Worm (Caenorhabditis elegans): ENCODE data around the gene F21A3.2.

The F21A3.2 gene

DNA sequence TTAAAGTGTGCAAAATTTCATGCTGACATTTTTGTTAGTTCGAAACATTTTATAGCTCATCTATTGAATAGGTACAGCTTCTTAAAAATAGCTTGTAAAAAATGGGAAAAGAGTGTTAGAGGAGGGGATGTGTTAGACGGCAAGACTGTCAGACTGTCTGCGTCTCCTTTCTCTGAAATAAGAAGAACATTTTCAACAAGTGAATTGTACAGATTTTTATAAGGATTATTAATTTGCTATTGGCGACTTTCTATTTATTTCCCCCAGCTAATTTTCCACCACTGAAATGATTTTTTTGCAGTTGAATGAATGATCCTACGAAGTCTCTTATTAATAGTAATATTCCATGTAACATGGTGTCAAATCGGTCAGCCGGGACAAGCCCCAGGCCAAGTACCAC, 35.3 kb downstream of the F21A3.2 start, which contains the start of gene C06B8.7:
C06B8.7 (plus strand) TSS at position 301 of the 400 bp plus-strand sequence.
- no peak for TF ChIP-seq ztf-29 (GFP tag; IDR thresholded peaks at IDR 0.05)
- no peak for TF ChIP-seq klf-2 (GFP tag; conservative IDR thresholded peaks at IDR 0.05)

DNA sequence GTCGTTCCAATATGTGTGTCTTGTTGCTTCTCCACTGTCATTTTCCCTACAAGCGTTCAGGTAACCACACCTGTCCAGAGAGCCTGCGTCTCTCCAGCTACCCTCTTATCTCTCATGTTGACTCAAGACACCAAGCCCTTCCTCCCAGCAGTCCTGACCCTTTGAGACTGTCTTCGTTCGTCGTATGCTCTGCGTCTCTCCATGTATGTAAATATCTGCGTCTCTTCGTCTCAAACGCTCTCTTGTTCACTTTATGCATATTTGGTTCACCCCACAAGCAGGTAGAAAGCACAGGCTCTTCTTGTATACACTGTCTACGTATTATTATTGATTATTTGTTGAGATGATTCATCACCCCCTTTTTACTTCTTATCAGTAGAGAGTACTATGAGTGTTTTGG, 36.0 kb downstream of the F21A3.2 start:
- TF ChIP-seq ztf-23 (GFP tag; IDR thresholded peaks at IDR 0.05) (no peak), cog-1 (tag; optimal IDR thresholded peaks at IDR 0.05) (peak; percentile 12), klf-2 (GFP tag; conservative IDR thresholded peaks at IDR 0.05) (no peak), T22C8.4 (GFP tag; IDR thresholded peaks at IDR 0.05) (no peak), flt-1 (GFP tag; IDR thresholded peaks at IDR 0.05) (no peak), ztf-29 (GFP tag; IDR thresholded peaks at IDR 0.05) (peak; percentile 53; the same call in 1 of the 2 replicates)

DNA sequence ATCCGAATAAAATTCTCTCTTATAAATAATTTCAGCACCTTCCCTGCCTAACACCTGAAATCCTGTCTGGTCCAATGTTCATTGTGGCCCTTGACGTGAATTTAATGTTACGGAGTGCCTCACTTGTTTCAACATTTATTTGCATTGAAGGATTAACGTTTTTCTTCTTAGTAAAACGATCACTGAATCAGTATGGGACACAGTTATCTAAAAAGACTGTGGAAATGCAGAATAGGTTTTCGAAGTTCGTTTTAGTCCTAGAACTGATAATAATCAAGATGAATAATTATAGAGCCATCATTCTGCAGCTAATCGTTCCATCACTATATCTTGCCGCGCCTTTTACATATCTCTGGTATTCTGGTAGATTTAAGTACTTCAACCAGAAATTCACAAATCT, 38.6 kb downstream of the F21A3.2 start, which contains the start of gene srh-219:
srh-219 (plus strand) TSS at position 301 of the 400 bp plus-strand sequence.
- TF ChIP-seq tab-1 (GFP tag; IDR thresholded peaks at IDR 0.05) (no peak), flt-1 (GFP tag; IDR thresholded peaks at IDR 0.05) (no peak), ztf-23 (GFP tag; IDR thresholded peaks at IDR 0.05) (no peak), klf-2 (GFP tag; conservative IDR thresholded peaks at IDR 0.05) (no peak), ztf-29 (GFP tag; IDR thresholded peaks at IDR 0.05) (no peak), ref-1 (GFP tag; conservative IDR thresholded peaks at IDR 0.05) (no peak), T22C8.4 (GFP tag; IDR thresholded peaks at IDR 0.05) (no peak), cog-1 (tag; optimal IDR thresholded peaks at IDR 0.05) (no peak), med-1 (GFP tag; optimal IDR thresholded peaks at IDR 0.05; ENCODE audit: insufficient read depth) (no peak)

DNA sequence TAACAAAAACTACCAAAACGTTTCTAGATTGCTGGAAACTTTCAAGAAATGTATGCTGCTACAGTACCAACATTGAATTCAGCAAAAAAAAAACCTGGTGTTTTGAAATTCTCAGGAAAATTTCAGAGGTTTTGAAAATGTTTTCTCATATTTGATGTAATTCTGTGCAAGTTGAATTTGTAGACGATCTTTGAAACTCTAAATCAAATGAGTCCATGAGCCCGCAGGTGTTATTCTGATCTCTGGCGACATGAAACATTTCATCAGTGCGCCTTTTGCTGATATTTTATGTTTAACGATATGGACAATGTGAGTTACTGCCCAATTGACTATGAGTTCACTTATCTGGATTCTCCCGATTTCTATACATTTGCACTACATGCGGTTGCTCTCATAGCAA, 40.1 kb downstream of the F21A3.2 start, which contains the start of gene srh-218:
srh-218 (plus strand) TSS at position 301 of the 400 bp plus-strand sequence.
- no peak for TF ChIP-seq cog-1 (tag; optimal IDR thresholded peaks at IDR 0.05)
- no peak for TF ChIP-seq ref-1 (GFP tag; conservative IDR thresholded peaks at IDR 0.05)
- no peak for TF ChIP-seq T22C8.4 (GFP tag; IDR thresholded peaks at IDR 0.05)
- TF ChIP-seq klf-2 (GFP tag; conservative IDR thresholded peaks at IDR 0.05): no peak

DNA sequence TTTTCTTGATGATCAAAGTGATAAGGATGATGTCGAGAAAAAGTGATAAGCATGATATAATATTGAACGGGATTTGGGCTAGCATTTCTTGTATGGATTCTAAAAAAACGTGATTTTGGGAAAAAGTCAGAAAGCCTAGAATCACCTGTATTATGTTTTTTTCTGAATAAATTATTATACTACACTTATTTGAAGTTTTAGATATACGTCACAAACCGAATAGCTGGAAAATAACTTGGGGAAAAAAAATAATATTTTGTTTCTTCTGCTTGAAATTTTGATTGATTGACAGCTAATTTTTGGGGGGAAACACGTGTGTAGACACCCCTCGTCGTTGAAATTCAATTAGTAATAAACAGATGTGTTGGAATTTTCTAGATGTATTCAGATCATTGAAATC, 41.2 kb downstream of the F21A3.2 start, which contains the start of gene str-264:
str-264 (minus strand) TSS at position 101 of the 400 bp plus-strand sequence.
- TF ChIP-seq flt-1 (GFP tag; IDR thresholded peaks at IDR 0.05) (no peak), ztf-29 (GFP tag; IDR thresholded peaks at IDR 0.05) (no peak), ref-1 (GFP tag; conservative IDR thresholded peaks at IDR 0.05) (no peak), T22C8.4 (GFP tag; IDR thresholded peaks at IDR 0.05) (no peak), klf-2 (GFP tag; conservative IDR thresholded peaks at IDR 0.05) (no peak), tab-1 (GFP tag; IDR thresholded peaks at IDR 0.05) (no peak), cog-1 (tag; optimal IDR thresholded peaks at IDR 0.05) (no peak), med-1 (GFP tag; optimal IDR thresholded peaks at IDR 0.05; ENCODE audit: insufficient read depth) (no peak), ztf-23 (GFP tag; IDR thresholded peaks at IDR 0.05) (no peak)

DNA sequence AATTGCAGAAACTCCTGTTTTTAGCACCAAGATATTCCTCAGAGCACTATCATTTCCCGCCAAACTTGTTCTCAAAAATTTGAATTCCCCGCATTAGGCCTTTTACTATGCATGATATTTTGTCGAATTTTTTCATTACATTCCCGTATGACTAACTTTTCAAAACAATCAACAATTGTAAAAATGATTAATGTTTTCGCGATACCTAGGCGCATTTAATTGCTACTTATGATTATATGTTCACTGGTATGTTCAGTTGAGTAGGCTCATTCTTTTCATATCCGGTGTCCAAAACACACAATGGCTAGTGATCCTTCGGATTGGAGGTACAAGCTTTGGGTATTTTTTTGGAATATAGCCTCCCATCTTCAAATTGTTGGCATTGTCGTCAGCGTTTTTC, 46.0 kb downstream of the F21A3.2 start, which contains the start of gene srw-21:
srw-21 (plus strand) TSS at position 301 of the 400 bp plus-strand sequence.
- no peak for TF ChIP-seq ztf-23 (GFP tag; IDR thresholded peaks at IDR 0.05)
- no peak for TF ChIP-seq ref-1 (GFP tag; conservative IDR thresholded peaks at IDR 0.05)
- TF ChIP-seq T22C8.4 (GFP tag; IDR thresholded peaks at IDR 0.05): no peak

DNA sequence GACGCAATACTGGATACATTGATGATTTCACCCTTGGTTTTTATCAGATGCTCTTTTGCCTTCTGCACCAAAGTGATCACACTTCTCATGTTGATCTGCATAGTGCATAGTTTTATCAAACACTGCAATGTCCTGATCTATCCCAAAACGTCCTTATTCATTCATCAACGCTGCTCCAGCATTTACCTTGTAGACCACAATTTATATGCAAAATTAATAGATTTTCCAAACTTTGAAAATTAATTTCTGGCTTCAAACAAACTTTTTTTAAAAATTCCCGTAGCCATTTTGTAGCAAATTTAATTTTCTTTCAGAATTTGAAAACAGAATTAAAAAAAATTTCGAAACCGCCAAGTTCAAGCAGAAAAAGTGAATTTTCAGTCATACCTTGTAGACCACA, 49.2 kb downstream of the F21A3.2 start, which contains the start of gene C06B8.3:
C06B8.3 (minus strand) TSS at position 101 of the 400 bp plus-strand sequence.
- TF ChIP-seq ref-1 (GFP tag; conservative IDR thresholded peaks at IDR 0.05) (no peak), cog-1 (tag; optimal IDR thresholded peaks at IDR 0.05) (no peak), ztf-23 (GFP tag; IDR thresholded peaks at IDR 0.05) (no peak), T22C8.4 (GFP tag; IDR thresholded peaks at IDR 0.05) (no peak), tab-1 (GFP tag; IDR thresholded peaks at IDR 0.05) (no peak), med-1 (GFP tag; optimal IDR thresholded peaks at IDR 0.05; ENCODE audit: insufficient read depth) (no peak), flt-1 (GFP tag; IDR thresholded peaks at IDR 0.05) (no peak), ztf-29 (GFP tag; IDR thresholded peaks at IDR 0.05) (no peak), klf-2 (GFP tag; conservative IDR thresholded peaks at IDR 0.05) (no peak)
